Worm (Caenorhabditis elegans) whole organism, L1 larva: ENCODE measurements around the gene C07B5.4.

Experiments used
- C04F5.9 ChIP-seq: sonication (generic microtip); optimal IDR thresholded peaks from 2 replicates; lab custom pipeline; 2016; ENCODE audit warnings: missing genetic modification characterization, missing compliant biosample characterization
- C16A3.4 ChIP-seq: fragments of 150-350 bp; optimal IDR thresholded peaks from 2 replicates; lab custom pipeline; 2014; ENCODE audit warnings: missing biosample characterization, missing genetic modification characterization
- Y116A8C.19 ChIP-seq: sonication (generic microtip); optimal IDR thresholded peaks from 2 replicates; lab custom pipeline; 2016; ENCODE audit warnings: missing compliant biosample characterization, missing genetic modification characterization, borderline replicate concordance
- ama-1 ChIP-seq: fragments of 150-350 bp; optimal IDR thresholded peaks from 2 replicates; lab custom pipeline; 2014
- blmp-1 ChIP-seq: fragments of 150-350 bp; optimal IDR thresholded peaks from 2 replicates; lab custom pipeline; 2014; ENCODE audit warnings: missing biosample characterization, missing genetic modification characterization
- ceh-88 ChIP-seq: fragments of 200-800 bp; sonication (Bioruptor generic); IDR thresholded peaks from 2 replicates; pipeline ENCODE4 v1.3.6; 2022; ENCODE audit warnings: missing genetic modification characterization, missing compliant biosample characterization
- ceh-90 ChIP-seq: sonication (generic microtip); optimal IDR thresholded peaks from 2 replicates; lab custom pipeline; 2016; ENCODE audit warnings: missing genetic modification characterization, missing compliant biosample characterization
- efl-1 ChIP-seq, 4 experiments: fragments of 150-350 bp; optimal IDR thresholded peaks in 3 of 4; peaks in 1 of 4; 1 replicate in 1 of 4; 2 replicates in 3 of 4; lab custom pipeline; 2014; ENCODE audit warnings: missing biosample characterization in 2 of 4, missing genetic modification characterization in 2 of 4, missing genetic modification reagents in 2 of 4
- egl-27 ChIP-seq, 2 experiments: fragments of 150-350 bp in 1 of 2; sonication (generic microtip); optimal IDR thresholded peaks; 3 replicates each; lab custom pipeline; 2017 to 2018; ENCODE audit warnings: missing biosample characterization in 2 of 2, missing genetic modification characterization in 2 of 2, missing genetic modification reagents in 2 of 2
- ets-5 ChIP-seq: fragments of 200-800 bp; sonication (Bioruptor generic); IDR thresholded peaks from 2 replicates; pipeline ENCODE4 v1.3.6; 2022; ENCODE audit warnings: missing genetic modification characterization, missing compliant biosample characterization
- fkh-4 ChIP-seq: sonication (generic microtip); optimal IDR thresholded peaks from 2 replicates; lab custom pipeline; 2016; ENCODE audit warnings: missing compliant biosample characterization, missing genetic modification characterization, borderline replicate concordance
- fos-1 ChIP-seq: fragments of 150-350 bp; optimal IDR thresholded peaks from 2 replicates; lab custom pipeline; 2014; ENCODE audit warnings: missing biosample characterization, missing genetic modification characterization
- grh-1 ChIP-seq: fragments of 200-800 bp; sonication (Bioruptor generic); IDR thresholded peaks from 2 replicates; pipeline ENCODE4 v1.3.6; 2022; ENCODE audit warnings: missing genetic modification reagents, missing genetic modification characterization, missing compliant biosample characterization
- hpl-2 ChIP-seq: fragments of 150-350 bp; optimal IDR thresholded peaks from 2 replicates; lab custom pipeline; 2014; ENCODE audit warnings: missing biosample characterization, missing genetic modification reagents, missing genetic modification characterization
- irx-1 ChIP-seq: sonication (generic microtip); optimal IDR thresholded peaks from 2 replicates; lab custom pipeline; 2016; ENCODE audit warnings: missing genetic modification characterization, missing compliant biosample characterization
- isw-1 ChIP-seq: fragments of 200-800 bp; sonication (Bioruptor generic); IDR thresholded peaks from 2 replicates; pipeline ENCODE4 v1.3.6; 2022; ENCODE audit warnings: missing genetic modification characterization, missing compliant biosample characterization
- lin-13 ChIP-seq: fragments of 150-350 bp; optimal IDR thresholded peaks from 2 replicates; lab custom pipeline; 2014; ENCODE audit warnings: missing biosample characterization, missing genetic modification reagents, missing genetic modification characterization
- lin-14 ChIP-seq: fragments of 200-800 bp; sonication (Bioruptor generic); optimal IDR thresholded peaks from 2 replicates; lab custom pipeline; 2018; ENCODE audit warnings: mild to moderate bottlenecking, missing genetic modification characterization, moderate library complexity, missing compliant biosample characterization
- lin-35 ChIP-seq, 2 experiments: fragments of 150-350 bp; optimal IDR thresholded peaks; 2 replicates each; lab custom pipeline; 2014; ENCODE audit warnings: missing biosample characterization in 2 of 2, missing genetic modification characterization in 2 of 2, missing genetic modification reagents in 2 of 2
- lin-39 ChIP-seq: fragments of 150-350 bp; optimal IDR thresholded peaks from 2 replicates; lab custom pipeline; 2014; ENCODE audit warnings: missing biosample characterization, missing genetic modification reagents, missing genetic modification characterization
- lir-3 ChIP-seq: sonication (generic microtip); optimal IDR thresholded peaks from 2 replicates; lab custom pipeline; 2016; ENCODE audit warnings: mild to moderate bottlenecking, missing genetic modification characterization, moderate library complexity, missing compliant biosample characterization; ENCODE audit not compliant: poor library complexity
- lsy-2 ChIP-seq, 2 experiments: fragments of 150-350 bp; optimal IDR thresholded peaks; 2 replicates each; lab custom pipeline; 2014; ENCODE audit warnings: missing biosample characterization in 2 of 2, missing genetic modification characterization in 2 of 2
- mab-9 ChIP-seq: fragments of 200-800 bp; sonication (Bioruptor generic); IDR thresholded peaks from 2 replicates; pipeline ENCODE4 v1.3.6; 2022; ENCODE audit warnings: missing genetic modification reagents, missing genetic modification characterization, missing compliant biosample characterization
- nhr-12 ChIP-seq: sonication (generic microtip); optimal IDR thresholded peaks from 2 replicates; lab custom pipeline; 2017; ENCODE audit warnings: missing biosample characterization, missing genetic modification characterization
- nhr-237 ChIP-seq: fragments of 150-350 bp; optimal IDR thresholded peaks from 2 replicates; lab custom pipeline; 2014; ENCODE audit warnings: missing biosample characterization, missing genetic modification characterization
- nhr-28 ChIP-seq: fragments of 150-350 bp; optimal IDR thresholded peaks from 2 replicates; lab custom pipeline; 2014; ENCODE audit warnings: missing biosample characterization, missing genetic modification characterization
- nhr-77 ChIP-seq: fragments of 150-350 bp; optimal IDR thresholded peaks from 2 replicates; lab custom pipeline; 2014; ENCODE audit warnings: missing biosample characterization, missing genetic modification characterization
- nhr-84 ChIP-seq: sonication (generic microtip); optimal IDR thresholded peaks from 2 replicates; lab custom pipeline; 2017; ENCODE audit warnings: missing biosample characterization, missing genetic modification characterization
- nhr-90 ChIP-seq: sonication (generic microtip); optimal IDR thresholded peaks from 2 replicates; lab custom pipeline; 2016; ENCODE audit warnings: mild to moderate bottlenecking, missing genetic modification characterization, missing compliant biosample characterization; ENCODE audit not compliant: poor library complexity
- pax-3 ChIP-seq: fragments of 200-800 bp; sonication (Bioruptor generic); optimal IDR thresholded peaks from 2 replicates; lab custom pipeline; 2018; ENCODE audit warnings: mild to moderate bottlenecking, missing genetic modification characterization, moderate library complexity, missing compliant biosample characterization
- pqm-1 ChIP-seq: sonication (generic microtip); optimal IDR thresholded peaks from 3 replicates; lab custom pipeline; 2017; ENCODE audit warnings: missing biosample characterization, missing genetic modification characterization
- rnt-1 ChIP-seq: sonication (generic microtip); optimal IDR thresholded peaks from 2 replicates; lab custom pipeline; 2016; ENCODE audit warnings: mild to moderate bottlenecking, missing genetic modification characterization, moderate library complexity, missing compliant biosample characterization
- skn-1 ChIP-seq: fragments of 150-350 bp; optimal IDR thresholded peaks from 2 replicates; lab custom pipeline; 2014; ENCODE audit warnings: missing biosample characterization, missing genetic modification characterization
- snpc-4 ChIP-seq: fragments of 150-350 bp; optimal IDR thresholded peaks from 2 replicates; lab custom pipeline; 2014; ENCODE audit warnings: missing biosample characterization, missing genetic modification characterization
- sptf-1 ChIP-seq: fragments of 150-350 bp; optimal IDR thresholded peaks from 2 replicates; lab custom pipeline; 2014; ENCODE audit warnings: missing biosample characterization, missing genetic modification characterization
- tlp-1 ChIP-seq: fragments of 150-350 bp; optimal IDR thresholded peaks from 2 replicates; lab custom pipeline; 2014; ENCODE audit warnings: missing biosample characterization, missing genetic modification characterization
- unc-30 ChIP-seq: sonication (generic microtip); optimal IDR thresholded peaks from 2 replicates; lab custom pipeline; 2017; ENCODE audit warnings: missing biosample characterization, missing genetic modification characterization
- unc-62 ChIP-seq: fragments of 150-350 bp; optimal IDR thresholded peaks from 2 replicates; lab custom pipeline; 2014; ENCODE audit warnings: missing biosample characterization, missing genetic modification reagents, missing genetic modification characterization
- vab-15 ChIP-seq: sonication (generic microtip); optimal IDR thresholded peaks from 2 replicates; lab custom pipeline; 2017; ENCODE audit warnings: missing genotype, mild to moderate bottlenecking, missing genetic modification characterization, missing compliant biosample characterization
- xbp-1 ChIP-seq: sonication (generic microtip); optimal IDR thresholded peaks from 2 replicates; lab custom pipeline; 2016; ENCODE audit warnings: missing genetic modification characterization, missing compliant biosample characterization
- zag-1 ChIP-seq: fragments of 150-350 bp; optimal IDR thresholded peaks from 2 replicates; lab custom pipeline; 2014; ENCODE audit warnings: missing biosample characterization, missing genetic modification characterization
- ztf-11 ChIP-seq, 2 experiments: sonication (generic microtip); optimal IDR thresholded peaks; 2 replicates each; lab custom pipeline; 2016 to 2017; ENCODE audit warnings: missing genetic modification characterization in 2 of 2, missing biosample characterization in 1 of 2, missing compliant biosample characterization in 1 of 2
- ztf-4 ChIP-seq: fragments of 150-350 bp; optimal IDR thresholded peaks from 2 replicates; lab custom pipeline; 2014; ENCODE audit warnings: missing biosample characterization, missing genetic modification characterization

Gene C07B5.4

DNA sequence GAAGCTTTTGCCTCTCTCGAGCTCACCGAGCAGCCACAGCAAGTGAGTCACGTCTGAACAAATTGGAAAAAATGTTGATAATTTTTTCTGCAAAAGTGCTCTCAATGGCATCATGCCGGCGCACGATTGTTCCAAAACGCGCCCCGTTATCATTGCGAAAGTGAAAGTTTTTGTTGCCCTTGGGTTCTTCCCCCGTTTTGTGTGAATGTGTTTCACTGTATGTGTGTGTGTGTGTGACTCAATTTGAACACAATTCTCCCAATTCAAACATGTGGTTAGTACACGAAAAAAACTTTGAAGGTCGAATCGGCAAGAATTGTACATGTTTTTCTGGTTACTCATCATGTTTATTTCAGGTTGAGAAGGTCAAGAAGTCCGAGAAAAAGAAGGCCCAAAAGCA lies 23.6 kb downstream of the C07B5.4 start (continued):
- TF ChIP-seq mab-9 (GFP tag; lab: Robert Waterston, UW) (no peak), C04F5.9 (tag; lab: Kevin White, UChicago) (no peak), lir-3 (tag; lab: Kevin White, UChicago) (no peak), vab-15 (tag; lab: Kevin White, UChicago) (no peak), rnt-1 (tag; lab: Kevin White, UChicago) (no peak), sptf-1 (no peak), lin-13 (GFP tag; lab: Kevin White, UChicago) (no peak), nhr-84 (tag; lab: Kevin White, UChicago) (no peak), irx-1 (tag; lab: Kevin White, UChicago) (no peak), lin-14 (peak; percentile 88), snpc-4 (tag; lab: Kevin White, UChicago) (no peak), lin-39 (tag; lab: Kevin White, UChicago) (no peak), nhr-90 (tag; lab: Kevin White, UChicago) (no peak), skn-1 (no peak), egl-27 (tag; optimal IDR thresholded peaks at IDR 0.05; lab: Kevin White, UChicago) (no peak), ets-5 (GFP tag; lab: Robert Waterston, UW) (no peak), C16A3.4 (tag; lab: Kevin White, UChicago) (peak; percentile 11), xbp-1 (tag; lab: Kevin White, UChicago) (no peak), pqm-1 (tag; lab: Kevin White, UChicago) (no peak), hpl-2 (no peak), nhr-28 (tag; lab: Kevin White, UChicago) (no peak), ceh-88 (no peak), isw-1 (GFP tag; lab: Robert Waterston, UW) (no peak), ztf-11 (tag; optimal IDR thresholded peaks at IDR 0.05; lab: Kevin White, UChicago) (no peak), unc-62 (GFP tag; lab: Kevin White, UChicago) (no peak), pax-3 (tag; lab: Kevin White, UChicago) (no peak), blmp-1 (peak; percentile 95), fos-1 (no peak), zag-1 (tag; lab: Kevin White, UChicago) (no peak), nhr-12 (no peak), lin-35 (GFP tag; optimal IDR thresholded peaks at IDR 0.05; lab: Kevin White, UChicago) (peak in 1 of 2 experiments; percentile 65), tlp-1 (tag; lab: Kevin White, UChicago) (no peak), nhr-77 (tag; lab: Kevin White, UChicago) (no peak), ama-1 (lab: Kevin White, UChicago) (no peak), Y116A8C.19 (tag; lab: Kevin White, UChicago) (no peak), lsy-2 (tag; optimal IDR thresholded peaks at IDR 0.05; lab: Kevin White, UChicago) (peak in 1 of 2 experiments; percentile 29), ztf-4 (tag; lab: Kevin White, UChicago) (no peak), ceh-90 (tag; lab: Kevin White, UChicago) (no peak), unc-30 (tag; lab: Kevin White, UChicago) (no peak), nhr-237 (no peak), fkh-4 (no peak)

DNA sequence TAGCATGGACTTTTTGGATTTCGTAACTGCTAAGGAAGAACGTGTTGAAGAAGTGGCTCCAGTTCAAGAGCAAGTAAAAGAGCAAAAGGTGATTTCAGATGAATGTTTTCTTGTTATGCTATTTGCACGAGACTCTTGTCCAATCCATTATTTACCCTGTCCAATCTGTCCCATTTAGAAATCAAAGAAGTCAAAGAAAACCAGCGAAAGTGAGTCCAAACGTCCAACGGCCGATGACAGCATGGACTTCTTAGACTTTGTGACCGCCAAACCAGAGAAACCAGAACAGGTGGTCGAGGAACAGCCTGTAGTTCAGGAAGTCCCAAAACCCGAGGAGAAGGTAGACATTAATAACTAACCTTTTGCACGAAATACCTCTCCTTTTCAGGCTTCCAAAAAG lies 25.8 kb downstream of the C07B5.4 start:
- TF ChIP-seq blmp-1 (peak; percentile 57), hpl-2 (no peak), efl-1 (optimal IDR thresholded peaks at IDR 0.05; lab: Kevin White, UChicago) (no peak), efl-1 (GFP tag; optimal IDR thresholded peaks at IDR 0.05 in 1 of 2; lab: Kevin White, UChicago) (peak in 1 of 2 experiments; percentile 9), grh-1 (GFP tag; lab: Robert Waterston, UW) (no peak)
- TF ChIP-seq, all 84 proteins: peak for 2
